Fruit fly (Drosophila melanogaster): ENCODE measurements around the gene Uro.
A peak's percentile ranks its signal among the peaks of the same experiment; 100 is the strongest.

Uro gene

dm6 chr2L:7811249-7812002 lies 31.5 kb downstream of the Uro start, which contains the start of gene LanB1:
Gene LanB1, plus strand, starts transcription at chr2L:7811438.
- TF ChIP-seq tj (GFP tag; optimal IDR thresholded peaks at IDR 0.05), result peak; percentile 72
- TF ChIP-seq cnc (optimal IDR thresholded peaks at IDR 0.05), result no peak
- peak; percentile 22 for TF ChIP-seq kay (GFP tag; ENCODE audit: borderline replicate concordance)

- TF ChIP-seq kay (GFP tag; ENCODE audit: borderline replicate concordance), result peak; percentile 16
- TF ChIP-seq tj (GFP tag; optimal IDR thresholded peaks at IDR 0.05), result peak; percentile 93
- no peak for TF ChIP-seq ovo (GFP tag; optimal IDR thresholded peaks at IDR 0.05)
Observed at dm6 chr2L:7812555-7813339, 32.9 kb downstream of the Uro start.

dm6 chr2L:7813357-7813756 lies 33.5 kb downstream of the Uro start:
- no peak for TF ChIP-seq toe (GFP tag; optimal IDR thresholded peaks at IDR 0.05)
- peak; percentile 3 for TF ChIP-seq cic (GFP tag; optimal IDR thresholded peaks at IDR 0.05)

DNA sequence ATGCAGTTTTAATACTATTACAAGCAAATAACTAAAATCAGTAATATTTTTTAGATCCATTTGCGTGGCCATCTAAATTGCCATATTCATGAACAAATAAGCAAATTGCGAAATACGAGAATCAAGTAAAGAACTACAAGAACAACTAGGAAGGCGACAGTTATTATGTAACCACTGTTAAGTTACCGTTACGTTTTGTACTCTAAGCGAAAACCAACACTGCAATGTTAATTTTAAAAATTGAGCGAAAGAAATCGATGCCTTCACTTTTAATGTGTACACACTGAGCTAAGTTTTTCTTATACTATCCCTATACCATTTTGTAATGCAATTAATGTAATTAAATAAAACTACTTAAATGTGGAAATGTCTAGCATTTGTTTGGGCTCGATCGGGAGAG lies 40.5 kb downstream of the Uro start:
- TF ChIP-seq kay (GFP tag; ENCODE audit: borderline replicate concordance), result no peak
- no peak for TF ChIP-seq bab1 (GFP tag; optimal IDR thresholded peaks at IDR 0.05)
- TF ChIP-seq cnc (optimal IDR thresholded peaks at IDR 0.05), result no peak
- TF ChIP-seq CG12768 (GFP tag; optimal IDR thresholded peaks at IDR 0.05), result no peak
- TF ChIP-seq CG5204 (GFP tag; optimal IDR thresholded peaks at IDR 0.05), result no peak
- no peak for TF ChIP-seq tj (GFP tag; optimal IDR thresholded peaks at IDR 0.05)
- no peak for TF ChIP-seq toe (GFP tag; optimal IDR thresholded peaks at IDR 0.05)
- no peak for TF ChIP-seq CG7101 (tag; optimal IDR thresholded peaks at IDR 0.05)
- no peak for TF ChIP-seq CG1620 (GFP tag; optimal IDR thresholded peaks at IDR 0.05)
- no peak for TF ChIP-seq CG33017 (tag; optimal IDR thresholded peaks at IDR 0.05)

dm6 chr2L:7820851-7821250 lies 41.0 kb downstream of the Uro start, which contains the start of gene CG7115:
Gene CG7115, plus strand, starts transcription at chr2L:7821151.
- TF ChIP-seq CG14711 (tag; optimal IDR thresholded peaks at IDR 0.05) (no peak), bab1 (GFP tag; optimal IDR thresholded peaks at IDR 0.05) (no peak), CG11617 (GFP tag; optimal IDR thresholded peaks at IDR 0.05) (no peak), tj (GFP tag; optimal IDR thresholded peaks at IDR 0.05) (no peak), toe (GFP tag; optimal IDR thresholded peaks at IDR 0.05) (no peak), CG7101 (tag; optimal IDR thresholded peaks at IDR 0.05) (no peak), CG33017 (tag; optimal IDR thresholded peaks at IDR 0.05) (no peak), Crg-1 (GFP tag; optimal IDR thresholded peaks at IDR 0.05) (no peak), Mnt (GFP tag; optimal IDR thresholded peaks at IDR 0.05) (no peak), CG5204 (GFP tag; optimal IDR thresholded peaks at IDR 0.05) (no peak), pad (GFP tag; optimal IDR thresholded peaks at IDR 0.05) (no peak), CG1620 (GFP tag; optimal IDR thresholded peaks at IDR 0.05) (no peak), CG7045 (GFP tag; optimal IDR thresholded peaks at IDR 0.05) (no peak), Clk (GFP tag; optimal IDR thresholded peaks at IDR 0.05) (no peak), cnc (optimal IDR thresholded peaks at IDR 0.05) (no peak), kay (GFP tag; ENCODE audit: borderline replicate concordance) (no peak), cic (GFP tag; optimal IDR thresholded peaks at IDR 0.05) (no peak), CG12768 (GFP tag; optimal IDR thresholded peaks at IDR 0.05) (no peak), Hr96 (GFP tag; optimal IDR thresholded peaks at IDR 0.05) (no peak), ovo (GFP tag; optimal IDR thresholded peaks at IDR 0.05) (no peak)

- TF ChIP-seq tj (GFP tag; optimal IDR thresholded peaks at IDR 0.05) (peak; percentile 16), CG1620 (GFP tag; optimal IDR thresholded peaks at IDR 0.05) (peak; percentile 63), Hr96 (GFP tag; optimal IDR thresholded peaks at IDR 0.05) (peak; percentile 68), cnc (optimal IDR thresholded peaks at IDR 0.05) (no peak), CG5204 (GFP tag; optimal IDR thresholded peaks at IDR 0.05) (no peak), pad (GFP tag; optimal IDR thresholded peaks at IDR 0.05) (no peak), kay (GFP tag; ENCODE audit: borderline replicate concordance) (no peak), bab1 (GFP tag; optimal IDR thresholded peaks at IDR 0.05) (peak; percentile 55), Mnt (GFP tag; optimal IDR thresholded peaks at IDR 0.05) (peak; percentile 39), toe (GFP tag; optimal IDR thresholded peaks at IDR 0.05) (peak; percentile 81), CG7045 (GFP tag; optimal IDR thresholded peaks at IDR 0.05) (peak; percentile 12), Clk (GFP tag; optimal IDR thresholded peaks at IDR 0.05) (no peak), CG14711 (tag; optimal IDR thresholded peaks at IDR 0.05) (peak; percentile 20), Crg-1 (GFP tag; optimal IDR thresholded peaks at IDR 0.05) (peak; percentile 32), CG7101 (tag; optimal IDR thresholded peaks at IDR 0.05) (no peak), cic (GFP tag; optimal IDR thresholded peaks at IDR 0.05) (peak; percentile 13), ovo (GFP tag; optimal IDR thresholded peaks at IDR 0.05) (no peak), CG11617 (GFP tag; optimal IDR thresholded peaks at IDR 0.05) (peak; percentile 50), CG12768 (GFP tag; optimal IDR thresholded peaks at IDR 0.05) (peak; percentile 20), CG33017 (tag; optimal IDR thresholded peaks at IDR 0.05) (no peak)
Observed at dm6 chr2L:7821279-7821848, 41.5 kb downstream of the Uro start.

Measured in whole organism, adult.